Worm (Caenorhabditis elegans) whole organism, young adult: Measurements from ENCODE around the gene pro-3.

Source experiments
- B0019.2 ChIP-seq: fragments of 200-800 bp; sonication (Bioruptor generic); conservative IDR thresholded peaks from 2 replicates; pipeline ENCODE4 v1.3.6; 2022; ENCODE audit warnings: missing genetic modification reagents, missing genetic modification characterization, missing compliant biosample characterization
- C06A6.2 ChIP-seq: fragments of 200-800 bp; sonication (Bioruptor generic); conservative IDR thresholded peaks from 2 replicates; pipeline ENCODE4 v1.3.6; 2022; ENCODE audit warnings: missing genetic modification characterization, missing compliant biosample characterization
- F10E7.11 ChIP-seq: sonication (generic microtip); optimal IDR thresholded peaks from 2 replicates; lab custom pipeline; 2017; ENCODE audit warnings: mild to moderate bottlenecking, missing genetic modification characterization, moderate library complexity, missing compliant biosample characterization
- K11D2.4 ChIP-seq: fragments of 200-800 bp; sonication (Bioruptor generic); IDR thresholded peaks from 2 replicates; pipeline ENCODE4 v1.3.6; 2022; ENCODE audit warnings: missing genetic modification reagents, missing genetic modification characterization, missing compliant biosample characterization
- K12H6.12 ChIP-seq: fragments of 200-800 bp; sonication (Bioruptor generic); optimal IDR thresholded peaks from 2 replicates; lab custom pipeline; 2018; ENCODE audit warnings: mild to moderate bottlenecking, missing genetic modification characterization, missing compliant biosample characterization
- T26A5.8 ChIP-seq: sonication (generic microtip); optimal IDR thresholded peaks from 2 replicates; lab custom pipeline; 2016; ENCODE audit warnings: missing genetic modification characterization, missing compliant biosample characterization
- Y53G8AR.9 ChIP-seq: fragments of 200-800 bp; sonication (Bioruptor generic); conservative IDR thresholded peaks from 2 replicates; pipeline ENCODE4 v1.3.6; 2022; ENCODE audit warnings: missing genetic modification reagents, missing genetic modification characterization, missing compliant biosample characterization
- Y56A3A.18 ChIP-seq: fragments of 200-800 bp; sonication (Bioruptor generic); IDR thresholded peaks from 2 replicates; pipeline ENCODE4 v1.3.6; 2022; ENCODE audit warnings: missing genetic modification reagents, missing genetic modification characterization, missing compliant biosample characterization
- ZK185.1 ChIP-seq: sonication (generic microtip); optimal IDR thresholded peaks from 2 replicates; lab custom pipeline; 2016; ENCODE audit warnings: mild to moderate bottlenecking, missing genetic modification characterization, missing compliant biosample characterization; ENCODE audit not compliant: poor library complexity, severe bottlenecking
- akir-1 ChIP-seq: fragments of 200-800 bp; sonication (Bioruptor generic); optimal IDR thresholded peaks from 2 replicates; lab custom pipeline; 2018; ENCODE audit warnings: mild to moderate bottlenecking, missing genetic modification characterization, moderate library complexity, missing compliant biosample characterization
- aptf-3 ChIP-seq: fragments of 200-800 bp; sonication (Bioruptor generic); IDR thresholded peaks from 2 replicates; pipeline ENCODE4 v1.3.6; 2022; ENCODE audit warnings: missing genetic modification characterization, missing compliant biosample characterization
- athp-1 ChIP-seq: sonication (generic microtip); optimal IDR thresholded peaks from 2 replicates; lab custom pipeline; 2017; ENCODE audit warnings: mild to moderate bottlenecking, missing genetic modification characterization, missing compliant biosample characterization
- attf-5 ChIP-seq: fragments of 200-800 bp; sonication (Bioruptor generic); optimal IDR thresholded peaks from 2 replicates; lab custom pipeline; 2018; ENCODE audit warnings: mild to moderate bottlenecking, missing genetic modification characterization, missing compliant biosample characterization
- cebp-2 ChIP-seq: fragments of 200-800 bp; sonication (Bioruptor generic); IDR thresholded peaks from 2 replicates; pipeline ENCODE4 v1.3.6; 2022; ENCODE audit warnings: missing genetic modification characterization, missing compliant biosample characterization
- ceh-79 ChIP-seq: sonication (generic microtip); optimal IDR thresholded peaks from 2 replicates; lab custom pipeline; 2017; ENCODE audit warnings: mild to moderate bottlenecking, missing genetic modification characterization, missing compliant biosample characterization
- ceh-91 ChIP-seq: fragments of 200-800 bp; sonication (Bioruptor generic); IDR thresholded peaks from 2 replicates; pipeline ENCODE4 v1.3.6; 2022; ENCODE audit warnings: missing genetic modification reagents, missing genetic modification characterization, missing compliant biosample characterization
- die-1 ChIP-seq: sonication (generic microtip); optimal IDR thresholded peaks from 2 replicates; lab custom pipeline; 2016; ENCODE audit warnings: missing genotype, mild to moderate bottlenecking, missing genetic modification characterization, missing compliant biosample characterization
- dpff-1 ChIP-seq: sonication (generic microtip); optimal IDR thresholded peaks from 2 replicates; lab custom pipeline; 2017; ENCODE audit warnings: mild to moderate bottlenecking, missing genetic modification characterization, missing compliant biosample characterization
- dpl-1 ChIP-seq: fragments of 150-350 bp; optimal IDR thresholded peaks from 2 replicates; lab custom pipeline; 2014; ENCODE audit warnings: missing biosample characterization, missing genetic modification reagents, missing genetic modification characterization
- efl-1 ChIP-seq: fragments of 150-350 bp; optimal IDR thresholded peaks from 2 replicates; lab custom pipeline; 2014; ENCODE audit warnings: missing biosample characterization, missing genetic modification reagents, missing genetic modification characterization
- egl-44 ChIP-seq: fragments of 200-800 bp; sonication (Bioruptor generic); IDR thresholded peaks from 2 replicates; pipeline ENCODE4 v1.3.6; 2022; ENCODE audit warnings: missing genetic modification reagents, missing genetic modification characterization, missing compliant biosample characterization
- egrh-3 ChIP-seq: fragments of 200-800 bp; sonication (Bioruptor generic); IDR thresholded peaks from 2 replicates; pipeline ENCODE4 v1.3.6; 2022; ENCODE audit warnings: missing genetic modification reagents, missing genetic modification characterization, missing compliant biosample characterization
- ets-4 ChIP-seq: fragments of 200-800 bp; sonication (Bioruptor generic); optimal IDR thresholded peaks from 2 replicates; lab custom pipeline; 2018; ENCODE audit warnings: mild to moderate bottlenecking, missing genetic modification characterization, missing compliant biosample characterization
- him-1 ChIP-seq: sonication (generic microtip); optimal IDR thresholded peaks from 2 replicates; lab custom pipeline; 2016; ENCODE audit warnings: missing genotype, missing genetic modification reagents, missing genetic modification characterization, missing compliant biosample characterization
- hlh-12 ChIP-seq: sonication (generic microtip); optimal IDR thresholded peaks from 2 replicates; lab custom pipeline; 2016; ENCODE audit warnings: missing genetic modification characterization, missing compliant biosample characterization
- lin-54 ChIP-seq: fragments of 200-800 bp; sonication (Bioruptor generic); optimal IDR thresholded peaks from 2 replicates; lab custom pipeline; 2018; ENCODE audit warnings: mild to moderate bottlenecking, missing genetic modification characterization, missing compliant biosample characterization
- lsl-1 ChIP-seq: fragments of 200-800 bp; sonication (Bioruptor generic); optimal IDR thresholded peaks from 2 replicates; lab custom pipeline; 2018; ENCODE audit warnings: mild to moderate bottlenecking, missing genetic modification characterization, moderate library complexity, missing compliant biosample characterization
- madf-6 ChIP-seq: fragments of 200-800 bp; sonication (Bioruptor generic); IDR thresholded peaks from 2 replicates; pipeline ENCODE4 v1.3.6; 2022; ENCODE audit warnings: missing genetic modification reagents, missing genetic modification characterization, missing compliant biosample characterization
- madf-8 ChIP-seq: fragments of 200-800 bp; sonication (Bioruptor generic); conservative IDR thresholded peaks from 2 replicates; pipeline ENCODE4 v1.3.6; 2022; ENCODE audit warnings: missing genetic modification reagents, missing genetic modification characterization, missing compliant biosample characterization
- nfyb-1 ChIP-seq: fragments of 200-800 bp; sonication (Bioruptor generic); IDR thresholded peaks from 2 replicates; pipeline ENCODE4 v1.3.6; 2022; ENCODE audit warnings: missing genetic modification reagents, missing genetic modification characterization, missing compliant biosample characterization
- nhr-120 ChIP-seq: fragments of 200-800 bp; sonication (Bioruptor generic); IDR thresholded peaks from 2 replicates; pipeline ENCODE4 v1.3.6; 2022; ENCODE audit warnings: missing genetic modification characterization, missing compliant biosample characterization
- nhr-179 ChIP-seq: sonication (generic microtip); optimal IDR thresholded peaks from 2 replicates; lab custom pipeline; 2016; ENCODE audit warnings: mild to moderate bottlenecking, missing genetic modification characterization, missing compliant biosample characterization
- nhr-80 ChIP-seq: sonication (generic microtip); optimal IDR thresholded peaks from 2 replicates; lab custom pipeline; 2016; ENCODE audit warnings: missing genetic modification characterization, missing compliant biosample characterization
- pha-4 ChIP-seq: fragments of 150-350 bp; sonication (generic microtip); optimal IDR thresholded peaks from 2 replicates; lab custom pipeline; 2014; ENCODE audit warnings: missing biosample characterization, missing genetic modification reagents, missing genetic modification characterization
- rec-8 ChIP-seq, 2 experiments: sonication (generic microtip); optimal IDR thresholded peaks; 2 replicates each; lab custom pipeline; 2016; ENCODE audit warnings: mild to moderate bottlenecking in 2 of 2, missing genetic modification characterization in 2 of 2, missing genetic modification reagents in 2 of 2, missing genotype in 2 of 2, missing biosample characterization in 1 of 2, missing compliant biosample characterization in 1 of 2, moderate library complexity in 1 of 2
- snpc-1.3 ChIP-seq: sonication (generic microtip); optimal IDR thresholded peaks from 2 replicates; lab custom pipeline; 2017; ENCODE audit warnings: missing genetic modification characterization, mild to moderate bottlenecking, missing compliant biosample characterization, antibody characterized with exemption, moderate library complexity, missing genotype, missing genetic modification reagents; ENCODE audit not compliant: insufficient read depth
- snpc-3.4 ChIP-seq: sonication (generic microtip); optimal IDR thresholded peaks from 2 replicates; lab custom pipeline; 2017; ENCODE audit warnings: missing genetic modification characterization, mild to moderate bottlenecking, missing compliant biosample characterization, antibody characterized with exemption, moderate library complexity, missing genotype, missing genetic modification reagents
- snpc-4 ChIP-seq, 5 experiments: fragments of 150-350 bp in 1 of 5; sonication (generic microtip) in 4 of 5; optimal IDR thresholded peaks; 2 replicates each; lab custom pipeline; 2014 to 2018; ENCODE audit warnings: missing genetic modification characterization in 5 of 5, missing biosample characterization in 3 of 5, antibody characterized with exemption in 2 of 5, mild to moderate bottlenecking in 2 of 5, missing compliant biosample characterization in 2 of 5, missing genotype in 2 of 5, moderate library complexity in 2 of 5, missing genetic modification reagents in 1 of 5
- tbp1 ChIP-seq: fragments of 200-800 bp; sonication (Bioruptor generic); optimal IDR thresholded peaks from 2 replicates; lab custom pipeline; 2018; ENCODE audit warnings: mild to moderate bottlenecking, missing genetic modification characterization, missing compliant biosample characterization
- tlf-1 ChIP-seq: fragments of 200-800 bp; sonication (Bioruptor generic); optimal IDR thresholded peaks from 2 replicates; lab custom pipeline; 2018; ENCODE audit warnings: mild to moderate bottlenecking, missing genetic modification characterization, missing compliant biosample characterization
- ztf-18 ChIP-seq: sonication (generic microtip); optimal IDR thresholded peaks from 2 replicates; lab custom pipeline; 2016; ENCODE audit warnings: missing genotype, mild to moderate bottlenecking, missing genetic modification characterization, missing compliant biosample characterization
- ztf-25 ChIP-seq: fragments of 200-800 bp; sonication (Bioruptor generic); IDR thresholded peaks from 2 replicates; pipeline ENCODE4 v1.3.6; 2022; ENCODE audit warnings: missing genetic modification reagents, missing genetic modification characterization, missing compliant biosample characterization
- ztf-28 ChIP-seq: fragments of 200-800 bp; sonication (Bioruptor generic); IDR thresholded peaks from 2 replicates; pipeline ENCODE4 v1.3.6; 2022; ENCODE audit warnings: missing genetic modification reagents, missing genetic modification characterization, missing compliant biosample characterization

The pro-3 gene

ce11 chrV:19142595-19142994, 24.4 kb upstream of the pro-3 start (continued):
- peak; percentile 5 for TF ChIP-seq nhr-179 (tag; lab: Kevin White, UChicago)
- peak in 1 of 2 experiments; percentile 33 for TF ChIP-seq rec-8 (tag; optimal IDR thresholded peaks at IDR 0.05; lab: Kevin White, UChicago)
- TF ChIP-seq ztf-18 (tag; lab: Kevin White, UChicago): peak; percentile 58
- TF ChIP-seq attf-5 (GFP tag; lab: Kevin White, UChicago): no peak
- TF ChIP-seq snpc-3.4 (tag; lab: Kevin White, UChicago): no peak
- peak; percentile 18 for TF ChIP-seq die-1 (tag; lab: Kevin White, UChicago)
- TF ChIP-seq egrh-3 (GFP tag; lab: Robert Waterston, UW): peak; percentile 65
- no peak for TF ChIP-seq ztf-28
- TF ChIP-seq madf-6 (GFP tag; lab: Robert Waterston, UW): no peak
- TF ChIP-seq K11D2.4 (GFP tag; lab: Robert Waterston, UW): no peak
- TF ChIP-seq him-1 (tag; lab: Kevin White, UChicago): peak; percentile 2
- TF ChIP-seq snpc-4 (GFP tag; optimal IDR thresholded peaks at IDR 0.05; lab: Kevin White, UChicago): no peak
- no peak for TF ChIP-seq snpc-4 (tag; optimal IDR thresholded peaks at IDR 0.05; lab: Kevin White, UChicago)
- no peak for TF ChIP-seq nhr-80
- TF ChIP-seq tbp1 (GFP tag; lab: Kevin White, UChicago): peak; percentile 87
- no peak for TF ChIP-seq B0019.2 (GFP tag; lab: Robert Waterston, UW)

DNA sequence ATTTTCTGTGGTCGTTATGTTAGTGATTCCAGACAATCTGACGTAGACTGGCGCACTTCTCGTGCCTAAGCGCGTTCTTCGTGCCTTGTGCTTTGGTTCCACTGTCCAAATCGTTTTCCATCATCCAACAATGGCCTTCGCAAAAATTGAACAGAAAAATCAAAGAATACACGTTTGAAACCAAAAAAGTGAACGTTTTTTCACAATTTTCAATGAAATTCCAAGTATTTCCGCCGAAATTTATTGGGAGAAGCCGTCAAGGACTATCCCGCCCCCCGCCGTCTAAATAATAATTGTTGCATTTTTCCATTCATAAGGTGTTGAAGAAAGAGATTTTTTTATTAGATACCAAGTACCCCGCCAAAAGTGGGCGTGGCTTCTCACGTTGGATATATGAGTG, 22.3 kb upstream of the pro-3 start, which contains the start of gene cpg-23:
TSS of gene cpg-23 (plus strand) at position 301 of the 400 bp plus-strand sequence.
- TF ChIP-seq hlh-12: no peak
- TF ChIP-seq cebp-2 (GFP tag; lab: Robert Waterston, UW): no peak
- TF ChIP-seq ztf-28: no peak
- TF ChIP-seq, all 124 proteins: peak for 0

- no peak for TF ChIP-seq ceh-79 (tag; lab: Kevin White, UChicago)
- no peak for TF ChIP-seq snpc-1.3 (tag; lab: Kevin White, UChicago)
- TF ChIP-seq akir-1 (GFP tag; lab: Kevin White, UChicago): no peak
- TF ChIP-seq athp-1: no peak
- TF ChIP-seq Y53G8AR.9 (GFP tag; lab: Robert Waterston, UW): no peak
- no peak for TF ChIP-seq nfyb-1
- no peak for TF ChIP-seq egrh-3 (GFP tag; lab: Robert Waterston, UW)
- TF ChIP-seq aptf-3 (GFP tag; lab: Robert Waterston, UW): no peak
- no peak for TF ChIP-seq nhr-179 (tag; lab: Kevin White, UChicago)
- no peak for TF ChIP-seq lsl-1 (GFP tag; lab: Kevin White, UChicago)
- TF ChIP-seq ceh-91 (GFP tag; lab: Robert Waterston, UW): no peak
- no peak for TF ChIP-seq lin-54
- TF ChIP-seq T26A5.8 (tag; lab: Kevin White, UChicago): no peak
- no peak for TF ChIP-seq K12H6.12 (tag; lab: Kevin White, UChicago)
- TF ChIP-seq F10E7.11 (tag; lab: Kevin White, UChicago): no peak
- TF ChIP-seq egl-44 (GFP tag; lab: Robert Waterston, UW): no peak
- TF ChIP-seq pha-4 (tag; lab: Kevin White, UChicago): no peak
- TF ChIP-seq dpl-1 (GFP tag; lab: Kevin White, UChicago): no peak
Observed at ce11 chrV:19136206-19136605, 18.0 kb upstream of the pro-3 start, which contains the start of gene Y39B6A.9. TSS of gene Y39B6A.9 (plus strand) at chrV:19136506.

DNA sequence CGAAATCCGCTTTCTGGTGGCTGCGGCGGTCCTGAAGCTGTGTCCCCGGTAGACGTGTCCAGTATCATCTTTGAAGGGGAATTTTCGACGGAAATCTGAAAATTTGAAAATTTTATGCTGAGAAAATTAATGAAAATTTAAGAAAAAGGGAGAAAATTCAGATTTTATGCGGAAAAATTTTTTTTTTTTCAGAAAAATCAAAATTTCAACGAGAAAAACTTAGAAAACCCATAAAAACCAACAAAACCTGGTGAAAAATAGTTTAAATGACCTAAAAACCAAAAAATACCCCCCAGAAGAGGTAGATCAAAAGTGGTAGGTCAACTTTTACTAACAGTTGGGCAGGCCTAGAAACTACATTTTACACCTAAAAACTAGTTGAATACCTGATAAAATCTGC, 15.3 kb upstream of the pro-3 start, which contains the start of gene Y39B6A.10:
TSS of gene Y39B6A.10 (minus strand) at position 101 of the 400 bp plus-strand sequence.
- no peak for TF ChIP-seq ets-4 (GFP tag; lab: Kevin White, UChicago)
- TF ChIP-seq akir-1 (GFP tag; lab: Kevin White, UChicago): no peak
- no peak for TF ChIP-seq Y56A3A.18 (GFP tag; lab: Robert Waterston, UW)
- no peak for TF ChIP-seq ztf-28
- no peak for TF ChIP-seq ztf-25 (GFP tag; lab: Robert Waterston, UW)
- TF ChIP-seq dpl-1 (GFP tag; lab: Kevin White, UChicago): peak; percentile 26
- TF ChIP-seq snpc-1.3 (tag; lab: Kevin White, UChicago): no peak
- peak; percentile 66 for TF ChIP-seq efl-1 (GFP tag; lab: Kevin White, UChicago)
- no peak for TF ChIP-seq tlf-1 (GFP tag; lab: Kevin White, UChicago)
- no peak for TF ChIP-seq nhr-120 (GFP tag; lab: Robert Waterston, UW)
- peak; percentile 36 for TF ChIP-seq madf-8 (GFP tag; lab: Robert Waterston, UW)
- TF ChIP-seq pha-4 (tag; lab: Kevin White, UChicago): no peak
- no peak for TF ChIP-seq ZK185.1 (tag; lab: Kevin White, UChicago)
- TF ChIP-seq dpff-1 (tag; lab: Kevin White, UChicago): no peak
- no peak for TF ChIP-seq C06A6.2
